Fruit fly (Drosophila melanogaster): ENCODE measurements around the gene CG9135.

CG9135 gene

dm6 chr2L:6062382-6063082 is 11.9 kb downstream of the CG9135 start, which contains the start of the genes ND-51 and CG13994 (continued):
- TF ChIP-seq NK7.1 (GFP tag; optimal IDR thresholded peaks at IDR 0.05), result peak; percentile 57
- peak; percentile 91 for TF ChIP-seq YL-1 (GFP tag; optimal IDR thresholded peaks at IDR 0.05)
- peak; percentile 20 for TF ChIP-seq CG10565 (GFP tag; optimal IDR thresholded peaks at IDR 0.05)
- TF ChIP-seq CG32532 (GFP tag; IDR thresholded peaks at IDR 0.05), result peak; percentile 87
- peak; percentile 67 for TF ChIP-seq CG11695 (GFP tag; IDR thresholded peaks at IDR 0.05)
- TF ChIP-seq CG7556 (GFP tag; optimal IDR thresholded peaks at IDR 0.05), result peak; percentile 61
- peak; percentile 14 for TF ChIP-seq Sry-β (GFP tag; optimal IDR thresholded peaks at IDR 0.05)
- peak; percentile 89 for TF ChIP-seq Bteb2 (GFP tag; optimal IDR thresholded peaks at IDR 0.05)
- peak; percentile 73 for TF ChIP-seq gfzf (GFP tag; optimal IDR thresholded peaks at IDR 0.05)
- peak; percentile 81 for TF ChIP-seq ken (GFP tag; IDR thresholded peaks at IDR 0.05)
- TF ChIP-seq CG14667 (GFP tag; IDR thresholded peaks at IDR 0.05), result peak; percentile 64
- TF ChIP-seq CG33557 (GFP tag; optimal IDR thresholded peaks at IDR 0.05), result peak; percentile 70
- TF ChIP-seq CG6765 (GFP tag; optimal IDR thresholded peaks at IDR 0.05), result no peak
- TF ChIP-seq CG17568 (GFP tag; optimal IDR thresholded peaks at IDR 0.05), result no peak
- TF ChIP-seq zfh2 (GFP tag; optimal IDR thresholded peaks at IDR 0.05), result peak; percentile 79
- TF ChIP-seq CG13287 (GFP tag; IDR thresholded peaks at IDR 0.05; ENCODE audit: partially characterized antibody), result peak; percentile 52; the same call in 1 of the 2 replicates
- no peak for TF ChIP-seq prd (optimal IDR thresholded peaks at IDR 0.05)
- TF ChIP-seq prd (GFP tag; IDR thresholded peaks at IDR 0.05), result peak; percentile 86
- TF ChIP-seq Bgb (GFP tag; IDR thresholded peaks at IDR 0.05; ENCODE audit: partially characterized antibody), result no peak; the same call in 1 of the 2 replicates
- peak; percentile 57; the same call in 1 of the 2 replicates for TF ChIP-seq Taf1 (GFP tag; IDR thresholded peaks at IDR 0.05)
- TF ChIP-seq CG1603 (tag; optimal IDR thresholded peaks at IDR 0.05), result peak; percentile 85
- peak; percentile 99 for TF ChIP-seq sens (GFP tag)
- TF ChIP-seq Nf-YA (GFP tag; IDR thresholded peaks at IDR 0.05), result 0 out of 2 replicates have a peak, but pooled peaks have one; percentile 45
- peak; percentile 100 for TF ChIP-seq CG17802 (tag; optimal IDR thresholded peaks at IDR 0.05)
- peak; percentile 46 for TF ChIP-seq CG12071 (GFP tag; optimal IDR thresholded peaks at IDR 0.05)
- TF ChIP-seq gt (GFP tag; IDR thresholded peaks at IDR 0.05), result no peak
- TF ChIP-seq bbx (GFP tag; IDR thresholded peaks at IDR 0.05; ENCODE audit: partially characterized antibody), result 0 out of 2 replicates have a peak, but pooled peaks have one; percentile 9
- TF ChIP-seq CG9817 (tag; optimal IDR thresholded peaks at IDR 0.05), result peak; percentile 87
- 0 out of 2 replicates have a peak, but pooled peaks have one; percentile 45 for TF ChIP-seq CG4360 (GFP tag; IDR thresholded peaks at IDR 0.05)
- peak; percentile 82 for TF ChIP-seq HLH3B (GFP tag; IDR thresholded peaks at IDR 0.05)
- peak; percentile 94 for TF ChIP-seq ssp (GFP tag; IDR thresholded peaks at IDR 0.05)
- no peak for TF ChIP-seq dmrt99B (tag; optimal IDR thresholded peaks at IDR 0.05)
- TF ChIP-seq luna (GFP tag; optimal IDR thresholded peaks at IDR 0.05), result peak; percentile 71
- peak; percentile 91 for TF ChIP-seq B-H2 (GFP tag; optimal IDR thresholded peaks at IDR 0.05)
- TF ChIP-seq ATbp (GFP tag; optimal IDR thresholded peaks at IDR 0.05), result no peak
- no peak for TF ChIP-seq Doc3 (GFP tag; IDR thresholded peaks at IDR 0.05; ENCODE audit: partially characterized antibody)
- TF ChIP-seq peb (GFP tag; IDR thresholded peaks at IDR 0.05), result peak; percentile 63
- peak; percentile 44; the same call in 1 of the 2 replicates for TF ChIP-seq Scr (GFP tag; IDR thresholded peaks at IDR 0.05; ENCODE audit: partially characterized antibody)
- peak; percentile 52 for TF ChIP-seq HmgD (GFP tag; optimal IDR thresholded peaks at IDR 0.05)
- peak; percentile 60 for TF ChIP-seq CG17385 (GFP tag; optimal IDR thresholded peaks at IDR 0.05)
- peak; percentile 91 for TF ChIP-seq sob (GFP tag; IDR thresholded peaks at IDR 0.05)
- 0 out of 3 replicates have a peak, but pooled peaks have one; percentile 1 for TF ChIP-seq CG7963 (GFP tag; IDR thresholded peaks at IDR 0.05; ENCODE audit: partially characterized antibody)
- TF ChIP-seq Hmr (GFP tag; optimal IDR thresholded peaks at IDR 0.05), result peak; percentile 82
- no peak for TF ChIP-seq cg (GFP tag; optimal IDR thresholded peaks at IDR 0.05)
- TF ChIP-seq CG11504 (tag; optimal IDR thresholded peaks at IDR 0.05), result no peak
- TF ChIP-seq NC2β (GFP tag; optimal IDR thresholded peaks at IDR 0.05), result peak; percentile 65
- peak; percentile 50 for TF ChIP-seq disco-r (GFP tag; optimal IDR thresholded peaks at IDR 0.05)
- TF ChIP-seq CG10267 (tag; optimal IDR thresholded peaks at IDR 0.05), result peak; percentile 79
